Worm (Caenorhabditis elegans) whole organism, L4/young adult: ENCODE measurements around the gene acl-2.

Source experiments
- W03F9.2 ChIP-seq: fragments of 150-350 bp; optimal IDR thresholded peaks from 2 replicates; lab custom pipeline; 2014; ENCODE audit warnings: missing biosample characterization, missing genetic modification characterization
- him-1 ChIP-seq: sonication (generic microtip); optimal IDR thresholded peaks from 2 replicates; lab custom pipeline; 2016; ENCODE audit warnings: missing genotype, missing genetic modification reagents, missing genetic modification characterization, missing compliant biosample characterization

ce11 chrV:10054872-10055271 lies 24.0 kb upstream of the acl-2 start, which contains the start of gene yif-1:
- TF ChIP-seq W03F9.2 (tag; lab: Kevin White, UChicago) (no peak), him-1 (tag; lab: Kevin White, UChicago) (no peak)
